Fruit fly (Drosophila melanogaster): ENCODE data around the gene Ets21C.
A peak's percentile ranks its signal among the peaks of the same experiment; 100 is the strongest.

DNA sequence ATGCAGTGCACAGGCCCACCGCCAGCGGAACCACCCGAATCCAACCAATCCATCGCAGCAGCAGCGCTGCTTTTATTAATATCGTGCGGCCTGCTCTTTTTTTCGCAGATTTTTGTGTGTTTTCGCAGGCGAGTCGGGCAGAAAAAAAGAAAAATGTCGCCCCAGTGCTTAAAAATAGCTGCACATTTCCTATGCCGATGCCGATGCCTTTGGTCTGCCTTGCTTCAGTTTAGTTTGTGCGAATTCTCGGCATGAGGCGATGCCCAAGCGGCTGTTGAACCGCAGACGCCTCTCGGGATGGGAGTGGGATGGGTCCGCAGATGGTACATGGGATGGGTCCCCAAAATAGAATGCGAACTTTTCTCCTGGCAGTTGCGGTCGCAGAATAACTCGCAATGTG lies 10.6 kb upstream of the Ets21C start:
- TF ChIP-seq Ets98B (GFP tag; IDR thresholded peaks at IDR 0.05) = peak; percentile 32
- TF ChIP-seq Pif1B (GFP tag; optimal IDR thresholded peaks at IDR 0.05) = no peak
- TF ChIP-seq CG13204 (GFP tag; optimal IDR thresholded peaks at IDR 0.05) = no peak
- no peak for TF ChIP-seq CG34367 (tag; optimal IDR thresholded peaks at IDR 0.05)
- no peak for TF ChIP-seq rn (GFP tag; IDR thresholded peaks at IDR 0.05)
- peak; percentile 67; the same call in 2 of the 3 replicates for TF ChIP-seq fd96Ca (GFP tag; IDR thresholded peaks at IDR 0.05)
- no peak; the same call in 1 of the 2 replicates for TF ChIP-seq CG12605 (GFP tag; IDR thresholded peaks at IDR 0.05)
- no peak for TF ChIP-seq Pif1A (GFP tag; optimal IDR thresholded peaks at IDR 0.05)

Measured in whole organism, pupa.